Worm (Caenorhabditis elegans): Measurements from ENCODE around the gene gpcp-1.

- TF ChIP-seq nhr-12 (tag; optimal IDR thresholded peaks at IDR 0.05): no peak
- TF ChIP-seq elt-3 (tag; optimal IDR thresholded peaks at IDR 0.05): no peak
- no peak for TF ChIP-seq fos-1 (tag; optimal IDR thresholded peaks at IDR 0.05)
- no peak for TF ChIP-seq aly-2 (tag; optimal IDR thresholded peaks at IDR 0.05)
- no peak for TF ChIP-seq tbx-2 (tag; optimal IDR thresholded peaks at IDR 0.05)
- TF ChIP-seq nhr-76 (tag; optimal IDR thresholded peaks at IDR 0.05): no peak
- no peak for TF ChIP-seq nhr-28 (tag; optimal IDR thresholded peaks at IDR 0.05)
- no peak for TF ChIP-seq ceh-82 (tag; optimal IDR thresholded peaks at IDR 0.05)
- no peak for TF ChIP-seq daf-12 (tag; optimal IDR thresholded peaks at IDR 0.05)
- TF ChIP-seq unc-62 (GFP tag; optimal IDR thresholded peaks at IDR 0.05): no peak
- no peak for TF ChIP-seq lin-39 (tag; optimal IDR thresholded peaks at IDR 0.05)
- no peak for TF ChIP-seq pha-4 (tag; optimal IDR thresholded peaks at IDR 0.05)
Measured at ce11 chrX:3089423-3089822, 21.0 kb downstream of the gpcp-1 start, which contains the start of gene pccb-1.

All from whole organism, L3 larva.